Fruit fly (Drosophila melanogaster): ENCODE results near the gene CG10467.

The CG10467 gene

DNA sequence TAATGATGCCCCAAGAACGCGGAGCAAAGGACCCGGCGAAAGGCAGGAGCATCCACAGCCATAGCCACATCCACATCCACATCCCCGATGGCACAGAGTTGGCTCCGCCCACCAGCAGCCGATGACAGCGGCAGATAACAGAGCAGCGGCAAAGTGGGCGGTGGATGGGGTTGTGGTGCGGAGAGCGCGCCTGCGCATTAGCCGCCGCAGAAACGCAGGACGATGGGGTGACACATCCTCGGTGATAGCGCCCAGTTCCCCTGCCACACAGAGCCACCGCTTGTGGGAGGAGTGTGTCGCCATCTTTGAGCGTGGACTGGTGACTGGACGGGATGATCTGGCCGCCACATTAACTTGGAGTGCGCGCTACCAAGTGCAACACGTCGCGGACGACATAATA lies 2.7 kb upstream of the CG10467 start, which contains the start of gene Ets65A:
Gene Ets65A (plus strand): TSS at position 348 of the 400 bp plus-strand sequence.
- no peak for TF ChIP-seq svp (GFP tag)
- TF ChIP-seq CG32006 (GFP tag; optimal IDR thresholded peaks at IDR 0.05) = no peak
- TF ChIP-seq CG7368 (GFP tag; optimal IDR thresholded peaks at IDR 0.05) = peak; percentile 53

DNA sequence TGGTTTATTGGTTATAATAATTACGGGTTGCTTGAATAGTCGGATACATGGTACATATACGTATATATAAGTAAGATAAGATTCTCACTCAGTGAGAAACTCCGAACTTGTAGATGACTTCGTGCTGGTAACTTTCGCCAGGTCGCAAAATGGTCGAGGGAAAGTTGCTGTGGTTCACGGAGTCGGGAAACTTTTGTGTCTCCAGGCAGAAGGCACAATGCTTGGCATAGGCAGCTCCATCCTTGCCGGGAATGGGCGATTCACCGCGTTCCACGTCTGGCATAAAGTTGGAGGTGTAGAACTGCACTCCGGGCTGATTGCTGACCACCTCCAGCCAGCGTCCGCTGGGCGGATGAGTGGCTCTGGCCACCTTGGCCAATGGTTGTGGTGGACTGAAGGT lies 1.3 kb downstream of the CG10467 start, which contains the start of gene CG10469:
Gene CG10469 (minus strand): TSS at position 101 of the 400 bp plus-strand sequence.
- TF ChIP-seq eg (GFP tag; IDR thresholded peaks at IDR 0.05) = no peak
- no peak for TF ChIP-seq achi (GFP tag; optimal IDR thresholded peaks at IDR 0.05)
- no peak for TF ChIP-seq CG3032 (tag; optimal IDR thresholded peaks at IDR 0.05)
- no peak for TF ChIP-seq CG31627 (GFP tag; optimal IDR thresholded peaks at IDR 0.05)
- TF ChIP-seq Hr39 (GFP tag; optimal IDR thresholded peaks at IDR 0.05) = no peak
- no peak for TF ChIP-seq CG11294 (GFP tag; IDR thresholded peaks at IDR 0.05)
- TF ChIP-seq CG8119 (GFP tag; IDR thresholded peaks at IDR 0.05) = no peak
- no peak for TF ChIP-seq Ets21C (GFP tag; optimal IDR thresholded peaks at IDR 0.05)
- TF ChIP-seq CG6163 (GFP tag; IDR thresholded peaks at IDR 0.05) = no peak
- no peak for TF ChIP-seq Lpt (GFP tag; optimal IDR thresholded peaks at IDR 0.05)
- no peak for TF ChIP-seq fkh (GFP tag; optimal IDR thresholded peaks at IDR 0.05)
- no peak for TF ChIP-seq Blimp-1 (GFP tag; optimal IDR thresholded peaks at IDR 0.05)
- no peak for TF ChIP-seq CG1621 (tag; optimal IDR thresholded peaks at IDR 0.05)
- no peak for TF ChIP-seq CG7368 (GFP tag; optimal IDR thresholded peaks at IDR 0.05)
- no peak for TF ChIP-seq svp (GFP tag)
- no peak for TF ChIP-seq Hr38 (GFP tag; optimal IDR thresholded peaks at IDR 0.05)
- no peak for TF ChIP-seq CG34406 (GFP tag; optimal IDR thresholded peaks at IDR 0.05)
- TF ChIP-seq Eip93F (GFP tag; optimal IDR thresholded peaks at IDR 0.05) = no peak
- TF ChIP-seq acj6 (GFP tag; optimal IDR thresholded peaks at IDR 0.05) = no peak
- no peak for TF ChIP-seq CG10669 (GFP tag; optimal IDR thresholded peaks at IDR 0.05)

DNA sequence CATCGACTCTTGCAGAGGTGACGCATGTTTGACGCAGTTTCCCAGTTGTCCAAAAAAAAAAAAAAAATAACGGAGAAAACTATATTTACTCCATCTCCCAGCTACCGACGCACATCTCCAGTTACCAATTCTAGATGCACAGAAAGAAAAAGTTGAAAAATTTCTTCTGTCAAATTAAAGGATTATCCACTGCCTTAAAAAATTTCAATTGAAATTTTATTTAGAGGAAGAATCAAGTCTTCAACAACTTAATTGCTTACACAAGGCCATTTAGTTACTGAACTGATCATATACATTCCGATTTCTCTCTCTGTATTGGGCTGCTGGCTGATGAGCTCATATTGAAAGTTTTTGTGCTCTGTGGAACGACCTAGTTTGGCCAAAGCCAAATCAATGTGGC lies 8.6 kb downstream of the CG10467 start:
- no peak for TF ChIP-seq CG10669 (GFP tag; optimal IDR thresholded peaks at IDR 0.05)
- no peak for TF ChIP-seq svp (GFP tag)
- peak; percentile 23 for TF ChIP-seq achi (GFP tag; optimal IDR thresholded peaks at IDR 0.05)
- TF ChIP-seq Met (GFP tag; optimal IDR thresholded peaks at IDR 0.05) = peak; percentile 20
- peak; percentile 40 for TF ChIP-seq pdm3 (GFP tag; optimal IDR thresholded peaks at IDR 0.05)
- TF ChIP-seq Hr39 (GFP tag; optimal IDR thresholded peaks at IDR 0.05) = peak; percentile 2
- 0 out of 3 replicates have a peak, but pooled peaks have one; percentile 26 for TF ChIP-seq CG8119 (GFP tag; IDR thresholded peaks at IDR 0.05)
- no peak for TF ChIP-seq CG6163 (GFP tag; IDR thresholded peaks at IDR 0.05)
- TF ChIP-seq acj6 (GFP tag; optimal IDR thresholded peaks at IDR 0.05) = peak; percentile 40
- TF ChIP-seq CG10631 (GFP tag; optimal IDR thresholded peaks at IDR 0.05) = peak; percentile 36
- peak; percentile 49 for TF ChIP-seq Eip78C (GFP tag)
- peak; percentile 58 for TF ChIP-seq CG32006 (GFP tag; optimal IDR thresholded peaks at IDR 0.05)
- TF ChIP-seq CG4318 (GFP tag; optimal IDR thresholded peaks at IDR 0.05) = peak; percentile 6
- no peak for TF ChIP-seq CG11762 (GFP tag; optimal IDR thresholded peaks at IDR 0.05; ENCODE audit: insufficient read depth)
- TF ChIP-seq CG15336 (GFP tag; IDR thresholded peaks at IDR 0.05) = peak; percentile 48
- TF ChIP-seq OdsH (GFP tag; optimal IDR thresholded peaks at IDR 0.05) = peak; percentile 37
- peak; percentile 50; the same call in 1 of the 3 replicates for TF ChIP-seq eg (GFP tag; IDR thresholded peaks at IDR 0.05)
- peak; percentile 41 for TF ChIP-seq Hr4 (GFP tag; optimal IDR thresholded peaks at IDR 0.05)
- no peak for TF ChIP-seq esn (GFP tag; optimal IDR thresholded peaks at IDR 0.05)
- no peak for TF ChIP-seq CG11294 (GFP tag; IDR thresholded peaks at IDR 0.05)

DNA sequence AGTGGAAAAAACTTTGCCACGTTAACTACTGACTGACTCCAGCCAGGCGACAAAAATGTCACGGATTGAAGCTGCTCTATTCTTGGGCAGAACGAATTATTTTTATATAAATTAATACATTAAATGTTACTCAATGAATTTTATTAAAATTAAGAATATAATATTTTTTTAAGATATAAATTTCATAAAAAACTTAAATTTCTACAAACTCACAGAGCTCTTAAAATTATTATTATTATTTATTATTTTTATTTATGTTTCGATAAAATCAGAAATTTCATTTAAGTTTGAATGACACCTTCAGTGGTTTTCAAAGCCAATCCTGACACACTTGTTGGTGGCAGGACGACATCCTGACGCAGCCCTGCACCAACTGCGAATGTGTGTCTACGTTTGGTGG lies 9.4 kb downstream of the CG10467 start:
- TF ChIP-seq Eip75B (GFP tag; optimal IDR thresholded peaks at IDR 0.05) (no peak), Sox14 (GFP tag; optimal IDR thresholded peaks at IDR 0.05) (peak; percentile 41), Eip78C (GFP tag) (peak; percentile 90), eg (GFP tag; IDR thresholded peaks at IDR 0.05) (peak; percentile 62; the same call in 1 of the 3 replicates), CG15336 (GFP tag; IDR thresholded peaks at IDR 0.05) (peak; percentile 77), CG8632 (GFP tag; optimal IDR thresholded peaks at IDR 0.05) (peak; percentile 73), fd85E (GFP tag; optimal IDR thresholded peaks at IDR 0.05) (no peak), svp (GFP tag) (peak; percentile 65), salr (GFP tag; optimal IDR thresholded peaks at IDR 0.05) (peak in 1 of 2 experiments; percentile 73), Gug (GFP tag; IDR thresholded peaks at IDR 0.05) (0 out of 2 replicates have a peak, but pooled peaks have one; percentile 14), vri (GFP tag; optimal IDR thresholded peaks at IDR 0.05) (peak; percentile 1), CG4318 (GFP tag; optimal IDR thresholded peaks at IDR 0.05) (peak; percentile 71), CG16779 (tag; optimal IDR thresholded peaks at IDR 0.05) (peak; percentile 6), CG8319 (GFP tag; optimal IDR thresholded peaks at IDR 0.05) (no peak), CG10669 (GFP tag; optimal IDR thresholded peaks at IDR 0.05) (peak; percentile 5), CG6276 (GFP tag; optimal IDR thresholded peaks at IDR 0.05) (peak; percentile 45), Sox102F (GFP tag; optimal IDR thresholded peaks at IDR 0.05) (peak; percentile 26), Blimp-1 (GFP tag; optimal IDR thresholded peaks at IDR 0.05) (no peak), cyc (GFP tag; optimal IDR thresholded peaks at IDR 0.05) (no peak), fkh (GFP tag; optimal IDR thresholded peaks at IDR 0.05) (no peak), CG3032 (tag; optimal IDR thresholded peaks at IDR 0.05) (peak; percentile 69), spab (GFP tag; optimal IDR thresholded peaks at IDR 0.05) (peak; percentile 46), CG10631 (GFP tag; optimal IDR thresholded peaks at IDR 0.05) (peak; percentile 69), CG34406 (GFP tag; optimal IDR thresholded peaks at IDR 0.05) (peak; percentile 68), lz (GFP tag; optimal IDR thresholded peaks at IDR 0.05) (peak; percentile 8)

All from whole organism, prepupa.